Fruit fly (Drosophila melanogaster) whole organism, embryonic: ENCODE results near the gene CG10140.

Source experiments
- Ada2b ChIP-seq: fragments of 200-800 bp; sonication (Bioruptor generic); IDR thresholded peaks from 2 replicates; pipeline ENCODE4 v1.3.6; 2022; ENCODE audit warnings: missing biosample characterization, missing genetic modification characterization
- CG10147 ChIP-seq: fragments of 200-800 bp; sonication (Bioruptor generic); optimal IDR thresholded peaks from 2 replicates; lab custom pipeline; 2019; ENCODE audit warnings: missing biosample characterization, mild to moderate bottlenecking, missing genetic modification characterization, moderate library complexity
- CG10274 ChIP-seq: fragments of 200-800 bp; sonication (Bioruptor generic); optimal IDR thresholded peaks from 3 replicates; lab custom pipeline; 2017; ENCODE audit warnings: missing biosample characterization, mild to moderate bottlenecking, missing genetic modification characterization
- CG11456 ChIP-seq: fragments of 200-800 bp; sonication (Bioruptor generic); IDR thresholded peaks from 3 replicates; pipeline ENCODE4 v1.3.6; 2022; ENCODE audit warnings: missing biosample characterization, missing genetic modification characterization
- CG12744 ChIP-seq: fragments of 200-800 bp; sonication (Bioruptor generic); optimal IDR thresholded peaks from 2 replicates; lab custom pipeline; 2016; ENCODE audit warnings: missing biosample characterization, missing genetic modification characterization
- CG15601 ChIP-seq: fragments of 200-800 bp; sonication (Bioruptor generic); optimal IDR thresholded peaks from 3 replicates; lab custom pipeline; 2019; ENCODE audit warnings: missing biosample characterization, mild to moderate bottlenecking, missing genetic modification characterization, moderate library complexity
- CG17385 ChIP-seq: fragments of 200-800 bp; sonication (Bioruptor generic); optimal IDR thresholded peaks from 3 replicates; lab custom pipeline; 2018; ENCODE audit warnings: missing biosample characterization, mild to moderate bottlenecking, missing genetic modification characterization
- CG17568 ChIP-seq: fragments of 200-800 bp; sonication (Bioruptor generic); optimal IDR thresholded peaks from 2 replicates; lab custom pipeline; 2018; ENCODE audit warnings: missing biosample characterization, mild to moderate bottlenecking, missing genetic modification characterization, moderate library complexity
- CG2116 ChIP-seq: fragments of 200-800 bp; sonication (Bioruptor generic); optimal IDR thresholded peaks from 3 replicates; lab custom pipeline; 2018; ENCODE audit warnings: missing biosample characterization, mild to moderate bottlenecking, missing genetic modification characterization
- CG3065 ChIP-seq: fragments of 200-800 bp; sonication (Bioruptor generic); optimal IDR thresholded peaks from 2 replicates; lab custom pipeline; 2016; ENCODE audit warnings: missing biosample characterization, missing genetic modification characterization
- CG32767 ChIP-seq: fragments of 200-800 bp; sonication (Bioruptor generic); IDR thresholded peaks from 2 replicates; pipeline ENCODE4 v1.3.6; 2022; ENCODE audit warnings: missing biosample characterization, missing genetic modification characterization
- CG6254 ChIP-seq: fragments of 200-800 bp; sonication (Bioruptor generic); optimal IDR thresholded peaks from 3 replicates; lab custom pipeline; 2017; ENCODE audit warnings: mild to moderate bottlenecking, missing biosample characterization, missing genetic modification reagents, missing genetic modification characterization
- CG6654 ChIP-seq: fragments of 200-800 bp; sonication (Bioruptor generic); optimal IDR thresholded peaks from 2 replicates; lab custom pipeline; 2017; ENCODE audit warnings: missing biosample characterization, mild to moderate bottlenecking, missing genetic modification characterization
- CG9215 ChIP-seq: fragments of 200-800 bp; sonication (Bioruptor generic); IDR thresholded peaks from 2 replicates; pipeline ENCODE4 v1.3.6; 2022; ENCODE audit warnings: missing biosample characterization, missing genetic modification characterization
- Camta ChIP-seq: fragments of 200-800 bp; sonication (Bioruptor generic); optimal IDR thresholded peaks from 2 replicates; lab custom pipeline; 2016; ENCODE audit warnings: missing biosample characterization, missing genetic modification characterization
- Dip3 ChIP-seq: fragments of 200-800 bp; sonication (Bioruptor generic); optimal IDR thresholded peaks from 3 replicates; lab custom pipeline; 2016; ENCODE audit warnings: missing biosample characterization, missing genetic modification characterization
- Dref ChIP-seq: fragments of 200-800 bp; sonication (Bioruptor generic); IDR thresholded peaks from 2 replicates; pipeline ENCODE4 v1.3.6; 2022; ENCODE audit warnings: missing biosample characterization, missing genetic modification characterization
- Hr78 ChIP-seq, 2 experiments: fragments of 200-800 bp in 1 of 2; fragments of >200 bp in 1 of 2; sonication (Bioruptor generic) in 1 of 2; optimal IDR thresholded peaks; 2 replicates each; lab custom pipeline; 2017 to 2019; ENCODE audit warnings: missing biosample characterization in 2 of 2, missing genetic modification characterization in 2 of 2, mild to moderate bottlenecking in 1 of 2, moderate library complexity in 1 of 2
- Mad ChIP-seq: fragments of 200-800 bp; sonication (Bioruptor generic); optimal IDR thresholded peaks from 2 replicates; lab custom pipeline; 2016; ENCODE audit warnings: missing biosample characterization, missing genetic modification characterization
- Sry-δ ChIP-seq: fragments of 200-800 bp; sonication (Bioruptor generic); optimal IDR thresholded peaks from 2 replicates; lab custom pipeline; 2016; ENCODE audit warnings: missing biosample characterization, missing genetic modification characterization
- Trl ChIP-seq, 3 experiments: fragments of >200 bp in 2 of 3; fragments of 200-800 bp in 1 of 3; sonication (Bioruptor generic) in 1 of 3; optimal IDR thresholded peaks; 2 replicates in 1 of 3; 3 replicates in 2 of 3; lab custom pipeline; 2016 to 2017; ENCODE audit warnings: missing biosample characterization in 1 of 3, missing genetic modification characterization in 1 of 3
- Usf ChIP-seq: fragments of 200-800 bp; sonication (Bioruptor generic); optimal IDR thresholded peaks from 2 replicates; lab custom pipeline; 2017; ENCODE audit warnings: missing genotype, missing biosample characterization, missing genetic modification characterization
- Xbp1 ChIP-seq: fragments of 200-800 bp; sonication (Bioruptor generic); optimal IDR thresholded peaks from 3 replicates; lab custom pipeline; 2016; ENCODE audit warnings: missing biosample characterization, mild to moderate bottlenecking, missing genetic modification characterization
- bbx ChIP-seq: fragments of 200-800 bp; sonication (Bioruptor generic); IDR thresholded peaks from 2 replicates; pipeline ENCODE4 v1.3.6; 2022; ENCODE audit warnings: missing biosample characterization, missing genetic modification characterization; ENCODE audit not compliant: partially characterized antibody
- bsh ChIP-seq, 2 experiments: fragments of 200-800 bp; sonication (Bioruptor generic); optimal IDR thresholded peaks; 2 replicates each; lab custom pipeline; 2017 to 2018; ENCODE audit warnings: mild to moderate bottlenecking in 2 of 2, missing biosample characterization in 2 of 2, missing genetic modification characterization in 2 of 2, moderate library complexity in 1 of 2
- cg ChIP-seq: fragments of 200-800 bp; sonication (Bioruptor generic); optimal IDR thresholded peaks from 3 replicates; lab custom pipeline; 2019; ENCODE audit warnings: missing biosample characterization, mild to moderate bottlenecking, missing genetic modification characterization, moderate library complexity
- chm ChIP-seq: fragments of 200-800 bp; sonication (Bioruptor generic); IDR thresholded peaks from 2 replicates; pipeline ENCODE4 v1.3.6; 2022; ENCODE audit warnings: missing biosample characterization, missing genetic modification characterization
- ci ChIP-seq: fragments of 200-800 bp; sonication (Bioruptor generic); IDR thresholded peaks from 3 replicates; pipeline ENCODE4 v1.3.6; 2022; ENCODE audit warnings: missing biosample characterization, missing genetic modification characterization
- crol ChIP-seq: fragments of 200-800 bp; sonication (Bioruptor generic); IDR thresholded peaks from 2 replicates; pipeline ENCODE4 v1.3.6; 2022; ENCODE audit warnings: missing biosample characterization, missing genetic modification characterization
- esg ChIP-seq: fragments of 200-800 bp; sonication (Bioruptor generic); conservative IDR thresholded peaks from 2 replicates; pipeline ENCODE4 v1.3.6; 2022; ENCODE audit warnings: missing biosample characterization, missing genetic modification characterization
- eyg ChIP-seq: fragments of 200-800 bp; sonication (Bioruptor generic); optimal IDR thresholded peaks from 3 replicates; lab custom pipeline; 2016; ENCODE audit warnings: missing biosample characterization, missing genetic modification characterization
- fu2 ChIP-seq: fragments of 200-800 bp; sonication (Bioruptor generic); optimal IDR thresholded peaks from 2 replicates; lab custom pipeline; 2016; ENCODE audit warnings: missing biosample characterization, missing genetic modification characterization
- gcm ChIP-seq: fragments of 200-800 bp; sonication (Bioruptor generic); optimal IDR thresholded peaks from 2 replicates; lab custom pipeline; 2019; ENCODE audit warnings: missing biosample characterization, mild to moderate bottlenecking, missing genetic modification characterization, moderate library complexity
- hb ChIP-seq: fragments of 200-800 bp; sonication (Bioruptor generic); IDR thresholded peaks from 3 replicates; pipeline ENCODE4 v1.3.6; 2022; ENCODE audit warnings: missing biosample characterization, missing genetic modification characterization; ENCODE audit not compliant: partially characterized antibody
- hbn ChIP-seq: fragments of 200-800 bp; sonication (Bioruptor generic); IDR thresholded peaks from 2 replicates; pipeline ENCODE4 v1.3.6; 2022; ENCODE audit warnings: missing biosample characterization, missing genetic modification characterization; ENCODE audit not compliant: partially characterized antibody
- ind ChIP-seq: fragments of 200-800 bp; sonication (Bioruptor generic); optimal IDR thresholded peaks from 3 replicates; lab custom pipeline; 2016; ENCODE audit warnings: missing biosample characterization, missing genetic modification characterization
- jigr1 ChIP-seq: fragments of 200-800 bp; sonication (Bioruptor generic); IDR thresholded peaks from 3 replicates; pipeline ENCODE4 v1.3.6; 2022; ENCODE audit warnings: missing biosample characterization, missing genetic modification characterization
- lmd ChIP-seq: fragments of 200-800 bp; sonication (Bioruptor generic); IDR thresholded peaks from 2 replicates; pipeline ENCODE4 v1.3.6; 2022; ENCODE audit warnings: missing biosample characterization, missing genetic modification characterization
- oc ChIP-seq: fragments of 200-800 bp; sonication (Bioruptor generic); optimal IDR thresholded peaks from 2 replicates; lab custom pipeline; 2018; ENCODE audit warnings: missing biosample characterization, mild to moderate bottlenecking, missing genetic modification characterization, moderate library complexity
- onecut ChIP-seq: fragments of 200-800 bp; sonication (Bioruptor generic); IDR thresholded peaks from 2 replicates; pipeline ENCODE4 v1.3.6; 2022; ENCODE audit warnings: missing biosample characterization, missing genetic modification characterization
- org-1 ChIP-seq: fragments of 200-800 bp; sonication (Bioruptor generic); optimal IDR thresholded peaks from 2 replicates; lab custom pipeline; 2017; ENCODE audit warnings: missing biosample characterization, missing genetic modification characterization
- pan ChIP-seq, 4 experiments: fragments of >200 bp in 3 of 4; fragments of 200-800 bp in 1 of 4; sonication (Bioruptor generic) in 1 of 4; optimal IDR thresholded peaks in 3 of 4; IDR thresholded peaks in 1 of 4; 2 replicates each; pipeline versions ENCODE4 v1.3.6 to Lab custom; 2017 to 2022; ENCODE audit warnings: missing biosample characterization in 2 of 4, missing genetic modification characterization in 2 of 4, mixed read lengths in 1 of 4
- pita ChIP-seq: fragments of 200-800 bp; sonication (Bioruptor generic); optimal IDR thresholded peaks from 2 replicates; lab custom pipeline; 2017; ENCODE audit warnings: missing biosample characterization, mild to moderate bottlenecking, missing genetic modification characterization
- row ChIP-seq: fragments of 200-800 bp; sonication (Bioruptor generic); IDR thresholded peaks from 3 replicates; pipeline ENCODE4 v1.3.6; 2022; ENCODE audit warnings: missing biosample characterization, missing genetic modification characterization
- salm ChIP-seq: fragments of 200-800 bp; sonication (Bioruptor generic); optimal IDR thresholded peaks from 2 replicates; lab custom pipeline; 2018; ENCODE audit warnings: missing biosample characterization, mild to moderate bottlenecking, missing genetic modification characterization
- ttk ChIP-seq: fragments of 200-800 bp; sonication (Bioruptor generic); IDR thresholded peaks from 2 replicates; pipeline ENCODE4 v2.1.2; 2022; ENCODE audit warnings: missing biosample characterization, missing genetic modification characterization
- twi ChIP-seq: fragments of 200-800 bp; optimal IDR thresholded peaks from 2 replicates; lab custom pipeline; 2019; ENCODE audit warnings: missing biosample characterization, mild to moderate bottlenecking, missing genetic modification characterization, moderate library complexity
- unpg ChIP-seq: fragments of 200-800 bp; sonication (Bioruptor generic); optimal IDR thresholded peaks from 3 replicates; lab custom pipeline; 2018; ENCODE audit warnings: missing biosample characterization, mild to moderate bottlenecking, missing genetic modification characterization, moderate library complexity
- z ChIP-seq: fragments of 200-800 bp; sonication (Bioruptor generic); IDR thresholded peaks from 3 replicates; pipeline ENCODE4 v1.3.6; 2022; ENCODE audit warnings: missing biosample characterization, missing genetic modification characterization

The CG10140 gene

DNA sequence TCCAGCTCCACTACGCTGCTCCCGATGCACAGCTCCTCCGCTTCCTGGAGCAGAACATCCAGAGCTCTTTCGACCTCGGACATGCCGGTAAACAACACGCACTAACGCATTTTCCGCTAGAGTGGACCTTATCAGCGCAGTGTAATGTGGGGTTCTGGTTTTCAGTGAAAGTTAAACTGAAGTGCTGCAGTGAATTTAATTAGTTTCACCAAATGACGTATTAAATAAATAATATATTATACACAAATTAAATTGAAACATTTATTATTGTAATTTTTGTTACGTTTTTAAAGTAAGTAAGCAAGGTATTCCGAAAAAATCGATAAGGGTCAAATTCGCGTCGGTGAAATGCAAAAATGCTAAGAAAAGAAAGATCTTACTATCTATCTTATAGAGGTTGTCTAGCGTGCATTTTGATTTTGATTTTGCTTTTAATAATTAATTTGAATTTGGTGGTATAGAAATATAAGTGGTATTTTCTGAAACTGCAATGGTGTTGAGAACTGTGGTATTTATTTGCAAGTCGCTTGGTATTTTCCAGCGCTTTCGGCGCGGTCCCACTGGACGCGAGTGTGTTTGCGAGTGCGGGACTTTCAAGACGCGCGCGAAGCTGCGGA, 10.0 kb upstream of the CG10140 start, which contains the start of the genes JMJD7 and CG10738 (continued):
- TF ChIP-seq Trl (optimal IDR thresholded peaks at IDR 0.05; lab: Kevin White, UChicago) (no peak), Trl (GFP tag; optimal IDR thresholded peaks at IDR 0.05; lab: Kevin White, UChicago) (peak; percentile 11), CG12744 (no peak), CG6254 (peak; percentile 68), Ada2b (GFP tag; lab: Robert Waterston, UW) (peak; percentile 84), hbn (GFP tag; lab: Robert Waterston, UW) (no peak), CG9215 (peak; percentile 61), CG2116 (GFP tag; lab: Kevin White, UChicago) (peak; percentile 23), onecut (peak; percentile 70), CG32767 (no peak), oc (tag; lab: Kevin White, UChicago) (no peak), CG6654 (GFP tag; lab: Kevin White, UChicago) (peak; percentile 56), z (GFP tag; lab: Robert Waterston, UW) (no peak), twi (tag; lab: Kevin White, UChicago) (no peak), cg (no peak), esg (peak; percentile 72), ind (GFP tag; lab: Kevin White, UChicago) (peak; percentile 68), unpg (GFP tag; lab: Kevin White, UChicago) (peak; percentile 26), Sry-δ (GFP tag; lab: Kevin White, UChicago) (peak; percentile 2), CG17568 (GFP tag; lab: Kevin White, UChicago) (no peak), lmd (GFP tag; lab: Robert Waterston, UW) (peak; percentile 73), org-1 (GFP tag; lab: Kevin White, UChicago) (no peak), Mad (GFP tag; lab: Kevin White, UChicago) (no peak), chm (peak; percentile 24; the same call in 1 of the 2 replicates), bsh (GFP tag; optimal IDR thresholded peaks at IDR 0.05; lab: Kevin White, UChicago) (peak in 1 of 2 experiments; percentile 13), CG10147 (peak; percentile 75), Dip3 (peak; percentile 51), ttk (GFP tag; lab: Robert Waterston, UW) (no peak; the same call in 1 of the 2 replicates), jigr1 (GFP tag; lab: Robert Waterston, UW) (no peak), CG15601 (no peak), ci (peak; percentile 83), CG10274 (GFP tag; lab: Kevin White, UChicago) (no peak), Hr78 (GFP tag; optimal IDR thresholded peaks at IDR 0.05; lab: Kevin White, UChicago) (no peak), fu2 (GFP tag; lab: Kevin White, UChicago) (no peak), Xbp1 (GFP tag; lab: Kevin White, UChicago) (peak; percentile 57), gcm (no peak), CG17385 (no peak), bbx (GFP tag; lab: Robert Waterston, UW) (no peak), Usf (GFP tag; lab: Kevin White, UChicago) (no peak), row (GFP tag; lab: Robert Waterston, UW) (peak; percentile 64), CG11456 (GFP tag; lab: Robert Waterston, UW) (peak; percentile 86), Camta (GFP tag; lab: Kevin White, UChicago) (no peak), eyg (GFP tag; lab: Kevin White, UChicago) (no peak), Dref (GFP tag; lab: Robert Waterston, UW) (no peak; the same call in 1 of the 2 replicates), crol (GFP tag; lab: Robert Waterston, UW) (no peak), hb (GFP tag; lab: Robert Waterston, UW) (no peak), pan (optimal IDR thresholded peaks at IDR 0.05; lab: Kevin White, UChicago) (no peak), pan (GFP tag; optimal IDR thresholded peaks at IDR 0.05 in 1 of 2, IDR thresholded peaks at IDR 0.05 in 1 of 2) (peak in 1 of 2 experiments; percentile 78), pita (GFP tag; lab: Kevin White, UChicago) (no peak), salm (no peak), CG3065 (GFP tag; lab: Kevin White, UChicago) (no peak)
